Worm (Caenorhabditis elegans): ENCODE measurements around the gene nas-9.

DNA sequence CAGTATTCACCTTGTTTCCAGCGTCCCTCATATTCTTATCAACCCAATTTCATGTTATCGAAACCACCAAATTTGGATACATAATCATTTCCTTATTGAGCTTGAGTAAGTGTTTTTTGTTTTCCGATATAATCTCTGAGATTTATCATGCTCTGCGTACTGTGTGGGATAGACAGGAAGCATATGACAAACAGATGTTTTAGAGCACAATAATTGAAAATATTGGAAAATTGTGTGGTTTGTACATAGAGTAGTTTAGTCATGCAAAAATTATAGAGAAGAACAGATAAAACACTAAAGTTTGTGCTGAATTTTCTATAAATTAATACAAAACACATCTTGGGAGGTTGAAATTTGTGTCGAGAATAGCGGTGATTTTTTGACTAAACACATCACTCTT lies 28.9 kb upstream of the nas-9 start:
- TF ChIP-seq snpc-4 (tag; optimal IDR thresholded peaks at IDR 0.05) (no peak), nhr-19 (GFP tag; conservative IDR thresholded peaks at IDR 0.05) (no peak), nhr-77 (tag; optimal IDR thresholded peaks at IDR 0.05) (no peak), unc-62 (GFP tag; optimal IDR thresholded peaks at IDR 0.05) (no peak), nhr-76 (tag; optimal IDR thresholded peaks at IDR 0.05) (no peak), aly-2 (tag; optimal IDR thresholded peaks at IDR 0.05) (no peak), ztf-11 (tag; optimal IDR thresholded peaks at IDR 0.05) (no peak), ceh-90 (tag; optimal IDR thresholded peaks at IDR 0.05) (no peak), C16A3.4 (tag; optimal IDR thresholded peaks at IDR 0.05) (no peak), lsy-2 (tag; optimal IDR thresholded peaks at IDR 0.05) (no peak), elt-2 (tag; optimal IDR thresholded peaks at IDR 0.05) (no peak), aha-1 (tag; optimal IDR thresholded peaks at IDR 0.05) (no peak), egl-27 (tag; optimal IDR thresholded peaks at IDR 0.05) (no peak), sup-37 (GFP tag; optimal IDR thresholded peaks at IDR 0.05) (no peak)

Data from whole organism, L1 larva.